Worm (Caenorhabditis elegans) whole organism, young adult: ENCODE results near the gene Y49F6B.13.

Experiments
- F22D6.2 ChIP-seq: sonication (generic microtip); optimal IDR thresholded peaks from 2 replicates; lab custom pipeline; 2016; ENCODE audit warnings: mild to moderate bottlenecking, missing genetic modification characterization, missing compliant biosample characterization
- F23B12.7 ChIP-seq: sonication (generic microtip); optimal IDR thresholded peaks from 2 replicates; lab custom pipeline; 2017; ENCODE audit warnings: missing genetic modification characterization, mild to moderate bottlenecking, missing compliant biosample characterization, antibody characterized with exemption, moderate library complexity; ENCODE audit not compliant: insufficient read depth
- F33H1.4 ChIP-seq: fragments of 200-800 bp; sonication (Bioruptor generic); IDR thresholded peaks from 2 replicates; pipeline ENCODE4 v1.3.6; 2022; ENCODE audit warnings: missing genetic modification reagents, missing genetic modification characterization, missing compliant biosample characterization
- F37B4.10 ChIP-seq: fragments of 200-800 bp; sonication (Bioruptor generic); IDR thresholded peaks from 2 replicates; pipeline ENCODE4 v1.3.6; 2022; ENCODE audit warnings: missing genetic modification characterization, missing compliant biosample characterization
- F39B2.1 ChIP-seq: fragments of 200-800 bp; sonication (Bioruptor generic); IDR thresholded peaks from 2 replicates; pipeline ENCODE4 v1.3.6; 2022; ENCODE audit warnings: missing genetic modification reagents, missing genetic modification characterization, missing compliant biosample characterization
- F49E8.2 ChIP-seq: sonication (generic microtip); optimal IDR thresholded peaks from 3 replicates; lab custom pipeline; 2017; ENCODE audit warnings: missing genetic modification characterization, mild to moderate bottlenecking, missing compliant biosample characterization, antibody characterized with exemption, moderate library complexity; ENCODE audit not compliant: insufficient read depth
- T07F8.4 ChIP-seq: sonication (generic microtip); optimal IDR thresholded peaks from 2 replicates; lab custom pipeline; 2016; ENCODE audit warnings: mild to moderate bottlenecking, missing genetic modification characterization, moderate library complexity, missing compliant biosample characterization
- Y53F4B.3 ChIP-seq: fragments of 200-800 bp; sonication (Bioruptor generic); IDR thresholded peaks from 2 replicates; pipeline ENCODE4 v1.3.6; 2022; ENCODE audit warnings: missing genetic modification reagents, missing genetic modification characterization, missing compliant biosample characterization
- Y56A3A.18 ChIP-seq: fragments of 200-800 bp; sonication (Bioruptor generic); IDR thresholded peaks from 2 replicates; pipeline ENCODE4 v1.3.6; 2022; ENCODE audit warnings: missing genetic modification reagents, missing genetic modification characterization, missing compliant biosample characterization
- ZK185.1 ChIP-seq: sonication (generic microtip); optimal IDR thresholded peaks from 2 replicates; lab custom pipeline; 2016; ENCODE audit warnings: mild to moderate bottlenecking, missing genetic modification characterization, missing compliant biosample characterization; ENCODE audit not compliant: poor library complexity, severe bottlenecking
- ama-1 ChIP-seq, 3 experiments: fragments of 150-350 bp in 1 of 3; sonication (generic microtip) in 2 of 3; optimal IDR thresholded peaks; 2 replicates each; lab custom pipeline; 2014 to 2018; ENCODE audit warnings: missing biosample characterization in 2 of 3, missing genetic modification characterization in 2 of 3, missing genetic modification reagents in 2 of 3
- attf-3 ChIP-seq: fragments of 200-800 bp; sonication (Bioruptor generic); conservative IDR thresholded peaks from 2 replicates; pipeline ENCODE4 v1.3.6; 2022; ENCODE audit warnings: missing genetic modification reagents, missing genetic modification characterization, missing compliant biosample characterization
- ccch-3 ChIP-seq: fragments of 200-800 bp; sonication (Bioruptor generic); optimal IDR thresholded peaks from 2 replicates; lab custom pipeline; 2018; ENCODE audit warnings: mild to moderate bottlenecking, missing genetic modification characterization, missing compliant biosample characterization
- ceh-27 ChIP-seq: fragments of 200-800 bp; sonication (Bioruptor generic); optimal IDR thresholded peaks from 2 replicates; lab custom pipeline; 2018; ENCODE audit warnings: mild to moderate bottlenecking, missing genetic modification characterization, moderate library complexity, missing compliant biosample characterization
- die-1 ChIP-seq: sonication (generic microtip); optimal IDR thresholded peaks from 2 replicates; lab custom pipeline; 2016; ENCODE audit warnings: missing genotype, mild to moderate bottlenecking, missing genetic modification characterization, missing compliant biosample characterization
- dpff-1 ChIP-seq: sonication (generic microtip); optimal IDR thresholded peaks from 2 replicates; lab custom pipeline; 2017; ENCODE audit warnings: mild to moderate bottlenecking, missing genetic modification characterization, missing compliant biosample characterization
- egl-18 ChIP-seq: fragments of 200-800 bp; sonication (Bioruptor generic); IDR thresholded peaks from 2 replicates; pipeline ENCODE4 v1.3.6; 2022; ENCODE audit warnings: missing genetic modification reagents, missing genetic modification characterization, missing compliant biosample characterization
- egl-44 ChIP-seq: fragments of 200-800 bp; sonication (Bioruptor generic); IDR thresholded peaks from 2 replicates; pipeline ENCODE4 v1.3.6; 2022; ENCODE audit warnings: missing genetic modification reagents, missing genetic modification characterization, missing compliant biosample characterization
- egrh-3 ChIP-seq: fragments of 200-800 bp; sonication (Bioruptor generic); IDR thresholded peaks from 2 replicates; pipeline ENCODE4 v1.3.6; 2022; ENCODE audit warnings: missing genetic modification reagents, missing genetic modification characterization, missing compliant biosample characterization
- ets-4 ChIP-seq: fragments of 200-800 bp; sonication (Bioruptor generic); optimal IDR thresholded peaks from 2 replicates; lab custom pipeline; 2018; ENCODE audit warnings: mild to moderate bottlenecking, missing genetic modification characterization, missing compliant biosample characterization
- gei-17 ChIP-seq: fragments of 200-800 bp; sonication (Bioruptor generic); optimal IDR thresholded peaks from 2 replicates; lab custom pipeline; 2018; ENCODE audit warnings: mild to moderate bottlenecking, missing genetic modification characterization, missing compliant biosample characterization
- hmg-20 ChIP-seq: fragments of 200-800 bp; sonication (Bioruptor generic); IDR thresholded peaks from 2 replicates; pipeline ENCODE4 v1.3.6; 2022; ENCODE audit warnings: missing genetic modification reagents, missing genetic modification characterization, missing compliant biosample characterization
- hsf-1 ChIP-seq: fragments of 200-800 bp; sonication (Bioruptor generic); IDR thresholded peaks from 2 replicates; pipeline ENCODE4 v1.3.6; 2022; ENCODE audit warnings: missing genetic modification reagents, missing genetic modification characterization, missing compliant biosample characterization
- lin-26 ChIP-seq: fragments of 200-800 bp; sonication (Bioruptor generic); IDR thresholded peaks from 2 replicates; pipeline ENCODE4 v1.3.6; 2022; ENCODE audit warnings: missing genetic modification reagents, missing genetic modification characterization, missing compliant biosample characterization
- mcd-1 ChIP-seq: fragments of 200-800 bp; sonication (Bioruptor generic); IDR thresholded peaks from 2 replicates; pipeline ENCODE4 v1.3.6; 2022; ENCODE audit warnings: missing genetic modification reagents, missing genetic modification characterization, missing compliant biosample characterization
- mes-4 ChIP-seq: sonication (generic microtip); optimal IDR thresholded peaks from 2 replicates; lab custom pipeline; 2016; ENCODE audit warnings: missing genotype, missing genetic modification characterization, missing compliant biosample characterization
- nfyb-1 ChIP-seq: fragments of 200-800 bp; sonication (Bioruptor generic); IDR thresholded peaks from 2 replicates; pipeline ENCODE4 v1.3.6; 2022; ENCODE audit warnings: missing genetic modification reagents, missing genetic modification characterization, missing compliant biosample characterization
- nhr-120 ChIP-seq: fragments of 200-800 bp; sonication (Bioruptor generic); IDR thresholded peaks from 2 replicates; pipeline ENCODE4 v1.3.6; 2022; ENCODE audit warnings: missing genetic modification characterization, missing compliant biosample characterization
- nhr-179 ChIP-seq: sonication (generic microtip); optimal IDR thresholded peaks from 2 replicates; lab custom pipeline; 2016; ENCODE audit warnings: mild to moderate bottlenecking, missing genetic modification characterization, missing compliant biosample characterization
- nhr-27 ChIP-seq: fragments of 200-800 bp; sonication (Bioruptor generic); optimal IDR thresholded peaks from 2 replicates; lab custom pipeline; 2018; ENCODE audit warnings: mild to moderate bottlenecking, missing genetic modification characterization, moderate library complexity, missing compliant biosample characterization
- nhr-80 ChIP-seq: sonication (generic microtip); optimal IDR thresholded peaks from 2 replicates; lab custom pipeline; 2016; ENCODE audit warnings: missing genetic modification characterization, missing compliant biosample characterization
- pbrm-1 ChIP-seq: fragments of 200-800 bp; sonication (Bioruptor generic); IDR thresholded peaks from 2 replicates; pipeline ENCODE4 v1.3.6; 2022; ENCODE audit warnings: missing genetic modification reagents, missing genetic modification characterization, missing compliant biosample characterization
- rec-8 ChIP-seq, 2 experiments: sonication (generic microtip); optimal IDR thresholded peaks; 2 replicates each; lab custom pipeline; 2016; ENCODE audit warnings: mild to moderate bottlenecking in 2 of 2, missing genetic modification characterization in 2 of 2, missing genetic modification reagents in 2 of 2, missing genotype in 2 of 2, missing biosample characterization in 1 of 2, missing compliant biosample characterization in 1 of 2, moderate library complexity in 1 of 2
- sdz-38 ChIP-seq: sonication (generic microtip); optimal IDR thresholded peaks from 2 replicates; lab custom pipeline; 2016; ENCODE audit warnings: missing genotype, missing genetic modification characterization, missing compliant biosample characterization
- snpc-1.1 ChIP-seq: sonication (generic microtip); optimal IDR thresholded peaks from 2 replicates; lab custom pipeline; 2017; ENCODE audit warnings: missing genetic modification characterization, mild to moderate bottlenecking, missing compliant biosample characterization, antibody characterized with exemption, moderate library complexity, missing genotype, missing genetic modification reagents; ENCODE audit not compliant: insufficient read depth
- snpc-1.3 ChIP-seq: sonication (generic microtip); optimal IDR thresholded peaks from 2 replicates; lab custom pipeline; 2017; ENCODE audit warnings: missing genetic modification characterization, mild to moderate bottlenecking, missing compliant biosample characterization, antibody characterized with exemption, moderate library complexity, missing genotype, missing genetic modification reagents; ENCODE audit not compliant: insufficient read depth
- snpc-4 ChIP-seq, 5 experiments: fragments of 150-350 bp in 1 of 5; sonication (generic microtip) in 4 of 5; optimal IDR thresholded peaks; 2 replicates each; lab custom pipeline; 2014 to 2018; ENCODE audit warnings: missing genetic modification characterization in 5 of 5, missing biosample characterization in 3 of 5, antibody characterized with exemption in 2 of 5, mild to moderate bottlenecking in 2 of 5, missing compliant biosample characterization in 2 of 5, missing genotype in 2 of 5, moderate library complexity in 2 of 5, missing genetic modification reagents in 1 of 5
- sptf-2 ChIP-seq: fragments of 200-800 bp; sonication (Bioruptor generic); optimal IDR thresholded peaks from 2 replicates; lab custom pipeline; 2018; ENCODE audit warnings: mild to moderate bottlenecking, missing genetic modification characterization, missing compliant biosample characterization
- tbx-9 ChIP-seq: sonication (generic microtip); optimal IDR thresholded peaks from 2 replicates; lab custom pipeline; 2016; ENCODE audit warnings: borderline replicate concordance, missing genetic modification characterization, inconsistent platforms, missing compliant biosample characterization
- tlf-1 ChIP-seq: fragments of 200-800 bp; sonication (Bioruptor generic); optimal IDR thresholded peaks from 2 replicates; lab custom pipeline; 2018; ENCODE audit warnings: mild to moderate bottlenecking, missing genetic modification characterization, missing compliant biosample characterization
- xnd-1 ChIP-seq: sonication (generic microtip); optimal IDR thresholded peaks from 2 replicates; lab custom pipeline; 2016; ENCODE audit warnings: missing genotype, missing genetic modification reagents, missing genetic modification characterization, missing compliant biosample characterization
- zfh-2 ChIP-seq: fragments of 200-800 bp; sonication (Bioruptor generic); conservative IDR thresholded peaks from 2 replicates; pipeline ENCODE4 v1.3.6; 2022; ENCODE audit warnings: missing genetic modification reagents, missing genetic modification characterization, missing compliant biosample characterization
- ztf-18 ChIP-seq: sonication (generic microtip); optimal IDR thresholded peaks from 2 replicates; lab custom pipeline; 2016; ENCODE audit warnings: missing genotype, mild to moderate bottlenecking, missing genetic modification characterization, missing compliant biosample characterization
- ztf-25 ChIP-seq: fragments of 200-800 bp; sonication (Bioruptor generic); IDR thresholded peaks from 2 replicates; pipeline ENCODE4 v1.3.6; 2022; ENCODE audit warnings: missing genetic modification reagents, missing genetic modification characterization, missing compliant biosample characterization
- ztf-28 ChIP-seq: fragments of 200-800 bp; sonication (Bioruptor generic); IDR thresholded peaks from 2 replicates; pipeline ENCODE4 v1.3.6; 2022; ENCODE audit warnings: missing genetic modification reagents, missing genetic modification characterization, missing compliant biosample characterization

The Y49F6B.13 gene

ce11 chrII:3502520-3503323, 31.2 kb upstream of the Y49F6B.13 start, which contains the start of the genes col-71 and Y49F6B.2:
TSS of gene col-71 (minus strand) at chrII:3502570.
TSS of gene Y49F6B.2 (plus strand) at chrII:3502968.
- no peak for TF ChIP-seq lin-26 (GFP tag; lab: Robert Waterston, UW)
- TF ChIP-seq nhr-80 (tag; lab: Kevin White, UChicago), result peak; percentile 21
- TF ChIP-seq die-1 (tag; lab: Kevin White, UChicago), result no peak
- TF ChIP-seq sptf-2 (GFP tag; lab: Kevin White, UChicago), result no peak
- TF ChIP-seq ztf-28 (GFP tag; lab: Robert Waterston, UW), result peak; percentile 53; the same call in 1 of the 2 replicates
- no peak for TF ChIP-seq F49E8.2
- TF ChIP-seq nhr-27, result no peak
- peak; percentile 98 for TF ChIP-seq mcd-1 (GFP tag; lab: Robert Waterston, UW)
- TF ChIP-seq ZK185.1 (tag; lab: Kevin White, UChicago), result no peak
- TF ChIP-seq tlf-1 (GFP tag; lab: Kevin White, UChicago), result peak; percentile 18
- TF ChIP-seq attf-3 (GFP tag; lab: Robert Waterston, UW), result peak; percentile 69
- no peak for TF ChIP-seq nfyb-1
- no peak for TF ChIP-seq gei-17 (GFP tag; lab: Kevin White, UChicago)
- no peak for TF ChIP-seq zfh-2 (GFP tag; lab: Robert Waterston, UW)
- peak; percentile 54 for TF ChIP-seq F33H1.4 (GFP tag; lab: Robert Waterston, UW)
- no peak for TF ChIP-seq snpc-1.3 (tag; lab: Kevin White, UChicago)
- TF ChIP-seq ceh-27 (GFP tag; lab: Kevin White, UChicago), result peak; percentile 72
- peak; percentile 37 to 49 for TF ChIP-seq rec-8 (tag; optimal IDR thresholded peaks at IDR 0.05; lab: Kevin White, UChicago)
- no peak for TF ChIP-seq tbx-9
- peak; percentile 58; the same call in 1 of the 2 replicates for TF ChIP-seq pbrm-1 (GFP tag; lab: Robert Waterston, UW)
- no peak for TF ChIP-seq ztf-18
- TF ChIP-seq mes-4 (tag; lab: Kevin White, UChicago), result no peak
- no peak for TF ChIP-seq egl-44 (GFP tag; lab: Robert Waterston, UW)
- TF ChIP-seq hsf-1, result no peak
- no peak for TF ChIP-seq nhr-179 (tag; lab: Kevin White, UChicago)
- TF ChIP-seq F23B12.7 (tag; lab: Kevin White, UChicago), result no peak
- 0 out of 2 replicates have a peak, but pooled peaks have one; percentile 30 for TF ChIP-seq egrh-3
- no peak for TF ChIP-seq Y56A3A.18 (GFP tag; lab: Robert Waterston, UW)
- TF ChIP-seq F39B2.1 (GFP tag; lab: Robert Waterston, UW), result no peak
- no peak for TF ChIP-seq snpc-1.1
- TF ChIP-seq ztf-25 (GFP tag; lab: Robert Waterston, UW), result 0 out of 2 replicates have a peak, but pooled peaks have one; percentile 70
- TF ChIP-seq F22D6.2 (tag; lab: Kevin White, UChicago), result peak; percentile 26
- no peak for TF ChIP-seq ets-4 (GFP tag; lab: Kevin White, UChicago)
- TF ChIP-seq F37B4.10 (GFP tag; lab: Robert Waterston, UW), result no peak
- no peak for TF ChIP-seq ama-1 (optimal IDR thresholded peaks at IDR 0.05; lab: Kevin White, UChicago)
- no peak for TF ChIP-seq ama-1 (GFP tag; optimal IDR thresholded peaks at IDR 0.05; lab: Kevin White, UChicago)
- TF ChIP-seq ccch-3 (GFP tag; lab: Kevin White, UChicago), result no peak
- TF ChIP-seq sdz-38, result no peak
- TF ChIP-seq snpc-4 (GFP tag; optimal IDR thresholded peaks at IDR 0.05; lab: Kevin White, UChicago), result no peak
- peak in 2 of 4 experiments; percentile 19 to 34 for TF ChIP-seq snpc-4 (tag; optimal IDR thresholded peaks at IDR 0.05; lab: Kevin White, UChicago)
- no peak for TF ChIP-seq T07F8.4 (tag; lab: Kevin White, UChicago)
- TF ChIP-seq xnd-1, result no peak
- no peak for TF ChIP-seq dpff-1 (tag; lab: Kevin White, UChicago)
- 0 out of 2 replicates have a peak, but pooled peaks have one; percentile 7 for TF ChIP-seq hmg-20 (GFP tag; lab: Robert Waterston, UW)
- no peak for TF ChIP-seq egl-18 (GFP tag; lab: Robert Waterston, UW)
- no peak for TF ChIP-seq Y53F4B.3 (GFP tag; lab: Robert Waterston, UW)
- TF ChIP-seq nhr-120 (GFP tag; lab: Robert Waterston, UW), result no peak
